Fruit fly (Drosophila melanogaster): ENCODE results near the gene CG5342.
A peak's percentile ranks its signal among the peaks of the same experiment; 100 is the strongest.

The CG5342 gene

DNA sequence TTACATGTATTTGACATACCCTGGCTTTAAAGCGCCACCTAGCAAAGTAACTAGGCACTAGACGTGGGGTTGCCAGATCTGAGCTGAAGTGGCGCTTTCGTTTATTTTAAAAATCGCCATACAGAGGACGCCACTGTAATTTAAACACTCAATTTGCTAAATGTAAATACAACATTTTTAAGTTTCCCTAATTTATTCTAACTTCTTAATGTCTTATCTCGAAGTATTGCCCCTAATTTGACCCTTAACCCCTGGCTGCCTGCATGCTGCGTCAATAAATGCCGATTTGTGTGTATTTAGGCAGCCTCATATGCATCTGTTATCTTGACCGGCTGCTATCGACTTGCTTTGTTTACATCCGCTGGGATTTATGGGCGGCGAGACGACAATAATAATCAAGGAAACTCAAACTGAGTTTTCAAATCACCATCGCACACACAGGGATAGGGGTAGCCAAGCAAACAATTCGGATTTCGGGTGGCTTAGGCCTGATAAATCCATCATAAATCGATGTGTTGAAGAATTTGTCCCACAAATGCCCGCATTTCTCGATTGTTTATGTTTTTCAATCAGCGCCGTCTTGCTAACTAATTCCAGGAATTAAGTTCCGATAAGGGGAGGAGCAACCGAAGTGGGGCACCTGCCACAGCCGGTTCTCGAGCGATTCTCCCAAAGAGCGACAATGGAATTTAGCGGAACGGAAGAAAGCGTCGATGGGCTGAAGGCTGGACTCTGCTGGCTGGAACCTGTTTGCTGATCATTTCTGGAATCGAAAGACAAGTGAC, 34.8 kb downstream of the CG5342 start (continued):
- TF ChIP-seq CG3838 (GFP tag; optimal IDR thresholded peaks at IDR 0.05) (no peak), NK7.1 (GFP tag; optimal IDR thresholded peaks at IDR 0.05) (peak; percentile 51), CG4360 (GFP tag; IDR thresholded peaks at IDR 0.05) (no peak), en (GFP tag; optimal IDR thresholded peaks at IDR 0.05) (no peak), gsb (GFP tag; IDR thresholded peaks at IDR 0.05) (no peak), CG11696 (GFP tag; IDR thresholded peaks at IDR 0.05) (no peak), CG2712 (tag; optimal IDR thresholded peaks at IDR 0.05) (peak; percentile 78), CG10959 (GFP tag; IDR thresholded peaks at IDR 0.05) (peak; percentile 40; the same call in 1 of the 2 replicates), CG6765 (GFP tag; optimal IDR thresholded peaks at IDR 0.05) (no peak), Nf-YA (GFP tag; IDR thresholded peaks at IDR 0.05) (peak; percentile 45; the same call in 1 of the 2 replicates), CG4854 (GFP tag; optimal IDR thresholded peaks at IDR 0.05) (peak; percentile 65), CG9437 (GFP tag; optimal IDR thresholded peaks at IDR 0.05) (no peak), E2f1 (GFP tag; IDR thresholded peaks at IDR 0.05) (peak; percentile 72), BtbVII (GFP tag; optimal IDR thresholded peaks at IDR 0.05) (no peak), hth (optimal IDR thresholded peaks at IDR 0.05) (no peak), NC2α (GFP tag; optimal IDR thresholded peaks at IDR 0.05) (peak; percentile 5), sens-2 (GFP tag; IDR thresholded peaks at IDR 0.05) (peak; percentile 21), Atf3 (GFP tag; optimal IDR thresholded peaks at IDR 0.05) (peak; percentile 24), D19B (GFP tag; optimal IDR thresholded peaks at IDR 0.05) (no peak), dan (GFP tag; IDR thresholded peaks at IDR 0.05) (no peak; the same call in 1 of the 2 replicates), CG9797 (GFP tag; optimal IDR thresholded peaks at IDR 0.05) (no peak), aop (GFP tag; IDR thresholded peaks at IDR 0.05) (no peak), CG10543 (GFP tag; optimal IDR thresholded peaks at IDR 0.05) (no peak), dati (GFP tag; IDR thresholded peaks at IDR 0.05) (no peak), sna (GFP tag; IDR thresholded peaks at IDR 0.05; ENCODE audit: partially characterized antibody) (no peak), CG8290 (GFP tag; optimal IDR thresholded peaks at IDR 0.05) (peak; percentile 87), CG8290 (tag; optimal IDR thresholded peaks at IDR 0.05) (peak in 1 of 2 experiments; percentile 68), trem (tag; optimal IDR thresholded peaks at IDR 0.05) (peak; percentile 60), Hr51 (GFP tag; optimal IDR thresholded peaks at IDR 0.05) (peak; percentile 48 to 54), bsh (GFP tag; optimal IDR thresholded peaks at IDR 0.05) (peak in 1 of 2 experiments; percentile 54), CG16813 (GFP tag; IDR thresholded peaks at IDR 0.05; ENCODE audit: partially characterized antibody) (peak; percentile 46; the same call in 1 of the 3 replicates), CG17328 (GFP tag; IDR thresholded peaks at IDR 0.05) (peak; percentile 56; the same call in 1 of the 2 replicates), Awh (GFP tag; IDR thresholded peaks at IDR 0.05) (peak; percentile 24; the same call in 1 of the 2 replicates), Sox102F (GFP tag; optimal IDR thresholded peaks at IDR 0.05) (peak; percentile 76), Rx (GFP tag; IDR thresholded peaks at IDR 0.05) (peak; percentile 75), CG11247 (GFP tag; IDR thresholded peaks at IDR 0.05) (peak; percentile 89), CG14441 (GFP tag; IDR thresholded peaks at IDR 0.05) (peak; percentile 78), ro (GFP tag; IDR thresholded peaks at IDR 0.05) (no peak), lola (GFP tag; optimal IDR thresholded peaks at IDR 0.05) (peak in 1 of 3 experiments; percentile 32), crp (GFP tag; optimal IDR thresholded peaks at IDR 0.05) (no peak), CG5180 (GFP tag; optimal IDR thresholded peaks at IDR 0.05) (no peak), klu (GFP tag; IDR thresholded peaks at IDR 0.05) (no peak), inv (GFP tag; IDR thresholded peaks at IDR 0.05; ENCODE audit: partially characterized antibody) (peak; percentile 40; the same call in 1 of the 2 replicates), CG1792 (GFP tag; optimal IDR thresholded peaks at IDR 0.05) (no peak), ttk (GFP tag; IDR thresholded peaks at IDR 0.05) (peak; percentile 34; the same call in 1 of the 2 replicates), pzg (GFP tag; optimal IDR thresholded peaks at IDR 0.05) (peak; percentile 24), peb (GFP tag; IDR thresholded peaks at IDR 0.05) (no peak), Dref (GFP tag; IDR thresholded peaks at IDR 0.05) (no peak), CG10321 (GFP tag; IDR thresholded peaks at IDR 0.05) (no peak)

All from whole organism, embryonic.